Worm (Caenorhabditis elegans) whole organism, L3 larva: ENCODE results near the gene Y54F10AR.2.

Experiments
- aly-2 ChIP-seq: fragments of 150-350 bp; optimal IDR thresholded peaks from 2 replicates; lab custom pipeline; 2014; ENCODE audit warnings: missing biosample characterization, missing genetic modification characterization
- lin-39 ChIP-seq: fragments of 150-350 bp; optimal IDR thresholded peaks from 2 replicates; lab custom pipeline; 2018; ENCODE audit warnings: missing biosample characterization, missing genetic modification reagents, missing genetic modification characterization
- mdl-1 ChIP-seq: fragments of 150-350 bp; optimal IDR thresholded peaks from 2 replicates; lab custom pipeline; 2014; ENCODE audit warnings: missing biosample characterization, missing genetic modification characterization
- nhr-12 ChIP-seq: fragments of 150-350 bp; optimal IDR thresholded peaks from 2 replicates; lab custom pipeline; 2014; ENCODE audit warnings: missing biosample characterization, missing genetic modification characterization
- nhr-23 ChIP-seq: fragments of 150-350 bp; optimal IDR thresholded peaks from 2 replicates; lab custom pipeline; 2014; ENCODE audit warnings: missing biosample characterization, missing genetic modification reagents, missing genetic modification characterization
- nhr-237 ChIP-seq: fragments of 150-350 bp; optimal IDR thresholded peaks from 2 replicates; lab custom pipeline; 2014; ENCODE audit warnings: missing biosample characterization, missing genetic modification characterization
- unc-62 ChIP-seq: fragments of 150-350 bp; sonication (generic microtip); optimal IDR thresholded peaks from 4 replicates; lab custom pipeline; 2014; ENCODE audit warnings: missing biosample characterization, missing genetic modification reagents, missing genetic modification characterization
- ztf-11 ChIP-seq: fragments of 150-350 bp; optimal IDR thresholded peaks from 2 replicates; lab custom pipeline; 2014; ENCODE audit warnings: missing biosample characterization, missing genetic modification characterization

ce11 chrIII:2549620-2550019 is 21.7 kb downstream of the Y54F10AR.2 start, which contains the start of gene feh-1:
- TF ChIP-seq mdl-1 (no peak), ztf-11 (tag; lab: Kevin White, UChicago) (no peak), lin-39 (tag; lab: Kevin White, UChicago) (no peak), aly-2 (tag; lab: Kevin White, UChicago) (no peak), unc-62 (no peak), nhr-237 (tag; lab: Kevin White, UChicago) (no peak), nhr-23 (tag; lab: Kevin White, UChicago) (no peak), nhr-12 (tag; lab: Kevin White, UChicago) (no peak)
